Fruit fly (Drosophila melanogaster): ENCODE measurements around the gene sr.

dm6 chr3R:18043579-18043978 lies 47.0 kb upstream of the sr start:
- TF ChIP-seq CG8478 (optimal IDR thresholded peaks at IDR 0.05) (no peak), CTCF (optimal IDR thresholded peaks at IDR 0.05) (no peak)
